Fruit fly (Drosophila melanogaster) whole organism, embryonic: ENCODE results near the gene MtnF.

Experiments used
- Ada2b ChIP-seq: fragments of 200-800 bp; sonication (Bioruptor generic); IDR thresholded peaks from 2 replicates; pipeline ENCODE4 v1.3.6; 2022; ENCODE audit warnings: missing biosample characterization, missing genetic modification characterization
- CG10209 ChIP-seq: fragments of 200-800 bp; sonication (Bioruptor generic); optimal IDR thresholded peaks from 3 replicates; lab custom pipeline; 2017; ENCODE audit warnings: missing biosample characterization, mild to moderate bottlenecking, missing genetic modification characterization, missing genetic modification reagents
- CG10979 ChIP-seq: fragments of 200-800 bp; sonication (Bioruptor generic); optimal IDR thresholded peaks from 2 replicates; lab custom pipeline; 2018; ENCODE audit warnings: missing biosample characterization, mild to moderate bottlenecking, missing genetic modification characterization, moderate library complexity
- CG11093 ChIP-seq: fragments of 200-800 bp; sonication (Bioruptor generic); IDR thresholded peaks from 3 replicates; pipeline ENCODE4 v1.3.6; 2022; ENCODE audit warnings: missing biosample characterization, missing genetic modification characterization
- CG15479 ChIP-seq: fragments of 200-800 bp; sonication (Bioruptor generic); optimal IDR thresholded peaks from 3 replicates; lab custom pipeline; 2019; ENCODE audit warnings: missing biosample characterization, mild to moderate bottlenecking, missing genetic modification characterization, moderate library complexity
- CG18476 ChIP-seq: fragments of 200-800 bp; sonication (Bioruptor generic); optimal IDR thresholded peaks from 2 replicates; lab custom pipeline; 2016; ENCODE audit warnings: missing biosample characterization, mild to moderate bottlenecking, missing genetic modification characterization
- CG2116 ChIP-seq: fragments of 200-800 bp; sonication (Bioruptor generic); optimal IDR thresholded peaks from 3 replicates; lab custom pipeline; 2018; ENCODE audit warnings: missing biosample characterization, mild to moderate bottlenecking, missing genetic modification characterization
- CG2712 ChIP-seq: fragments of 200-800 bp; optimal IDR thresholded peaks from 3 replicates; lab custom pipeline; 2019; ENCODE audit warnings: missing biosample characterization, mild to moderate bottlenecking, missing genetic modification characterization, moderate library complexity
- CG32532 ChIP-seq: fragments of 200-800 bp; sonication (Bioruptor generic); IDR thresholded peaks from 2 replicates; pipeline ENCODE4 v1.3.6; 2022; ENCODE audit warnings: missing biosample characterization, missing genetic modification characterization
- CG33557 ChIP-seq: fragments of 200-800 bp; sonication (Bioruptor generic); optimal IDR thresholded peaks from 2 replicates; lab custom pipeline; 2019; ENCODE audit warnings: missing biosample characterization, mild to moderate bottlenecking, missing genetic modification characterization, moderate library complexity
- CG34376 ChIP-seq: fragments of 200-800 bp; sonication (Bioruptor generic); optimal IDR thresholded peaks from 2 replicates; lab custom pipeline; 2018; ENCODE audit warnings: missing biosample characterization, mild to moderate bottlenecking, missing genetic modification characterization
- CG4730 ChIP-seq: fragments of 200-800 bp; sonication (Bioruptor generic); IDR thresholded peaks from 2 replicates; pipeline ENCODE4 v1.3.6; 2022; ENCODE audit warnings: missing biosample characterization, missing genetic modification characterization
- CG6689 ChIP-seq: fragments of 200-800 bp; sonication (Bioruptor generic); IDR thresholded peaks from 2 replicates; pipeline ENCODE4 v1.3.6; 2022; ENCODE audit warnings: missing biosample characterization, missing genetic modification characterization
- CG7372 ChIP-seq: fragments of 200-800 bp; sonication (Bioruptor generic); IDR thresholded peaks from 2 replicates; pipeline ENCODE4 v1.3.6; 2022; ENCODE audit warnings: missing biosample characterization, missing genetic modification characterization
- CG7839 ChIP-seq: fragments of 200-800 bp; sonication (Bioruptor generic); optimal IDR thresholded peaks from 3 replicates; lab custom pipeline; 2018; ENCODE audit warnings: missing biosample characterization, mild to moderate bottlenecking, missing genetic modification characterization, moderate library complexity
- CG8290 ChIP-seq, 3 experiments: fragments of 200-800 bp; sonication (Bioruptor generic); optimal IDR thresholded peaks; 2 replicates each; lab custom pipeline; 2016 to 2019; ENCODE audit warnings: missing biosample characterization in 3 of 3, missing genetic modification characterization in 3 of 3, mild to moderate bottlenecking in 2 of 3, moderate library complexity in 1 of 3
- CTCF ChIP-seq: fragments of 200-800 bp; sonication (Bioruptor generic); optimal IDR thresholded peaks from 2 replicates; lab custom pipeline; 2017; ENCODE audit warnings: missing biosample characterization, mild to moderate bottlenecking, missing genetic modification characterization, moderate library complexity
- CrebB ChIP-seq: fragments of 200-800 bp; sonication (Bioruptor generic); optimal IDR thresholded peaks from 3 replicates; lab custom pipeline; 2018; ENCODE audit warnings: missing biosample characterization, mild to moderate bottlenecking, missing genetic modification characterization
- Dll ChIP-seq: fragments of 200-800 bp; sonication (Bioruptor generic); IDR thresholded peaks from 4 replicates; pipeline ENCODE4 v1.3.6; 2022; ENCODE audit warnings: missing biosample characterization, missing genetic modification characterization; ENCODE audit not compliant: partially characterized antibody
- Doc3 ChIP-seq: fragments of 200-800 bp; sonication (Bioruptor generic); IDR thresholded peaks from 3 replicates; pipeline ENCODE4 v1.3.6; 2022; ENCODE audit warnings: missing biosample characterization, missing genetic modification characterization; ENCODE audit not compliant: partially characterized antibody
- Drgx ChIP-seq: fragments of 200-800 bp; sonication (Bioruptor generic); IDR thresholded peaks from 2 replicates; pipeline ENCODE4 v1.3.6; 2022; ENCODE audit warnings: missing biosample characterization, missing genetic modification characterization
- H15 ChIP-seq: fragments of 200-800 bp; sonication (Bioruptor generic); IDR thresholded peaks from 3 replicates; pipeline ENCODE4 v1.3.6; 2022; ENCODE audit warnings: missing biosample characterization, missing genetic modification characterization
- Hey ChIP-seq: fragments of 200-800 bp; sonication (Bioruptor generic); optimal IDR thresholded peaks from 3 replicates; lab custom pipeline; 2018; ENCODE audit warnings: missing biosample characterization, mild to moderate bottlenecking, missing genetic modification characterization
- Nf-YA ChIP-seq: fragments of 200-800 bp; sonication (Bioruptor generic); IDR thresholded peaks from 2 replicates; pipeline ENCODE4 v1.3.6; 2022; ENCODE audit warnings: missing biosample characterization, missing genetic modification characterization
- Opbp ChIP-seq: fragments of 200-800 bp; sonication (Bioruptor generic); IDR thresholded peaks from 3 replicates; pipeline ENCODE4 v1.3.6; 2022; ENCODE audit warnings: missing biosample characterization, missing genetic modification characterization; ENCODE audit not compliant: partially characterized antibody
- Sry-δ ChIP-seq: fragments of 200-800 bp; sonication (Bioruptor generic); optimal IDR thresholded peaks from 2 replicates; lab custom pipeline; 2016; ENCODE audit warnings: missing biosample characterization, missing genetic modification characterization
- Ssrp ChIP-seq: fragments of 200-800 bp; sonication (Bioruptor generic); optimal IDR thresholded peaks from 2 replicates; lab custom pipeline; 2018; ENCODE audit warnings: missing biosample characterization, mild to moderate bottlenecking, missing genetic modification characterization, moderate library complexity
- TFAM ChIP-seq: fragments of 200-800 bp; sonication (Bioruptor generic); optimal IDR thresholded peaks from 2 replicates; lab custom pipeline; 2017; ENCODE audit warnings: missing biosample characterization, missing genetic modification characterization, inconsistent platforms
- Taf1 ChIP-seq: fragments of 200-800 bp; sonication (Bioruptor generic); IDR thresholded peaks from 2 replicates; pipeline ENCODE4 v1.3.6; 2022; ENCODE audit warnings: missing biosample characterization, missing genetic modification characterization
- Trl ChIP-seq, 3 experiments: fragments of >200 bp in 2 of 3; fragments of 200-800 bp in 1 of 3; sonication (Bioruptor generic) in 1 of 3; optimal IDR thresholded peaks; 2 replicates in 1 of 3; 3 replicates in 2 of 3; lab custom pipeline; 2016 to 2017; ENCODE audit warnings: missing biosample characterization in 1 of 3, missing genetic modification characterization in 1 of 3
- ato ChIP-seq: fragments of 200-800 bp; sonication (Bioruptor generic); IDR thresholded peaks from 2 replicates; pipeline ENCODE4 v1.3.6; 2022; ENCODE audit warnings: missing biosample characterization, missing genetic modification characterization; ENCODE audit not compliant: partially characterized antibody
- chm ChIP-seq: fragments of 200-800 bp; sonication (Bioruptor generic); IDR thresholded peaks from 2 replicates; pipeline ENCODE4 v1.3.6; 2022; ENCODE audit warnings: missing biosample characterization, missing genetic modification characterization
- crol ChIP-seq: fragments of 200-800 bp; sonication (Bioruptor generic); IDR thresholded peaks from 2 replicates; pipeline ENCODE4 v1.3.6; 2022; ENCODE audit warnings: missing biosample characterization, missing genetic modification characterization
- crp ChIP-seq, 2 experiments: fragments of 200-800 bp; sonication (Bioruptor generic); optimal IDR thresholded peaks; 2 replicates in 1 of 2; 3 replicates in 1 of 2; lab custom pipeline; 2017; ENCODE audit warnings: missing biosample characterization in 2 of 2, missing genetic modification characterization in 2 of 2, mild to moderate bottlenecking in 1 of 2, moderate library complexity in 1 of 2
- da ChIP-seq: fragments of 200-800 bp; sonication (Bioruptor generic); optimal IDR thresholded peaks from 2 replicates; lab custom pipeline; 2016; ENCODE audit warnings: missing biosample characterization, missing genetic modification characterization
- dan ChIP-seq: fragments of 200-800 bp; sonication (Bioruptor generic); IDR thresholded peaks from 2 replicates; pipeline ENCODE4 v1.3.6; 2022; ENCODE audit warnings: missing biosample characterization, missing genetic modification characterization
- dati ChIP-seq: fragments of 200-800 bp; sonication (Bioruptor generic); IDR thresholded peaks from 2 replicates; pipeline ENCODE4 v1.3.6; 2022; ENCODE audit warnings: missing biosample characterization, missing genetic modification characterization
- en ChIP-seq: fragments of 200-800 bp; sonication (Bioruptor generic); optimal IDR thresholded peaks from 2 replicates; lab custom pipeline; 2016; ENCODE audit warnings: missing biosample characterization, missing genetic modification characterization
- fd3F ChIP-seq: fragments of 200-800 bp; sonication (Bioruptor generic); optimal IDR thresholded peaks from 2 replicates; lab custom pipeline; 2018; ENCODE audit warnings: missing biosample characterization, mild to moderate bottlenecking, missing genetic modification characterization, moderate library complexity
- fru ChIP-seq: fragments of >200 bp; optimal IDR thresholded peaks from 2 replicates; lab custom pipeline; 2017
- gfzf ChIP-seq: fragments of 200-800 bp; sonication (Bioruptor generic); optimal IDR thresholded peaks from 2 replicates; lab custom pipeline; 2016; ENCODE audit warnings: missing biosample characterization, mild to moderate bottlenecking, missing genetic modification characterization, moderate library complexity
- gsb-n ChIP-seq: fragments of 200-800 bp; sonication (Bioruptor generic); optimal IDR thresholded peaks from 3 replicates; lab custom pipeline; 2018; ENCODE audit warnings: missing biosample characterization, mild to moderate bottlenecking, missing genetic modification characterization
- ind ChIP-seq: fragments of 200-800 bp; sonication (Bioruptor generic); optimal IDR thresholded peaks from 3 replicates; lab custom pipeline; 2016; ENCODE audit warnings: missing biosample characterization, missing genetic modification characterization
- kay ChIP-seq: fragments of 200-800 bp; sonication (Bioruptor generic); optimal IDR thresholded peaks from 2 replicates; lab custom pipeline; 2016; ENCODE audit warnings: missing biosample characterization, missing genetic modification characterization
- kni ChIP-seq: fragments of 200-800 bp; sonication (Bioruptor generic); optimal IDR thresholded peaks from 3 replicates; lab custom pipeline; 2017; ENCODE audit warnings: mild to moderate bottlenecking, missing biosample characterization, missing genetic modification reagents, missing genetic modification characterization
- lbe ChIP-seq: fragments of 200-800 bp; sonication (Bioruptor generic); optimal IDR thresholded peaks from 2 replicates; lab custom pipeline; 2016; ENCODE audit warnings: missing biosample characterization, mild to moderate bottlenecking, missing genetic modification characterization
- pros ChIP-seq: fragments of 200-800 bp; sonication (Bioruptor generic); optimal IDR thresholded peaks from 3 replicates; lab custom pipeline; 2019; ENCODE audit warnings: missing biosample characterization, mild to moderate bottlenecking, missing genetic modification characterization, moderate library complexity
- sens ChIP-seq: fragments of 200-800 bp; sonication (Bioruptor generic); peaks from one replicate; lab custom pipeline; 2016; ENCODE audit warnings: missing biosample characterization, missing genetic modification characterization
- stc ChIP-seq: fragments of 200-800 bp; sonication (Bioruptor generic); IDR thresholded peaks from 2 replicates; pipeline ENCODE4 v1.3.6; 2022; ENCODE audit warnings: missing biosample characterization, missing genetic modification characterization
- tna ChIP-seq: fragments of 200-800 bp; sonication (Bioruptor generic); IDR thresholded peaks from 2 replicates; pipeline ENCODE4 v1.3.6; 2022; ENCODE audit warnings: missing biosample characterization, missing genetic modification characterization; ENCODE audit not compliant: partially characterized antibody
- toy ChIP-seq: fragments of 200-800 bp; sonication (Bioruptor generic); IDR thresholded peaks from 2 replicates; pipeline ENCODE4 v1.3.6; 2022; ENCODE audit warnings: missing biosample characterization, missing genetic modification characterization

MtnF gene

DNA sequence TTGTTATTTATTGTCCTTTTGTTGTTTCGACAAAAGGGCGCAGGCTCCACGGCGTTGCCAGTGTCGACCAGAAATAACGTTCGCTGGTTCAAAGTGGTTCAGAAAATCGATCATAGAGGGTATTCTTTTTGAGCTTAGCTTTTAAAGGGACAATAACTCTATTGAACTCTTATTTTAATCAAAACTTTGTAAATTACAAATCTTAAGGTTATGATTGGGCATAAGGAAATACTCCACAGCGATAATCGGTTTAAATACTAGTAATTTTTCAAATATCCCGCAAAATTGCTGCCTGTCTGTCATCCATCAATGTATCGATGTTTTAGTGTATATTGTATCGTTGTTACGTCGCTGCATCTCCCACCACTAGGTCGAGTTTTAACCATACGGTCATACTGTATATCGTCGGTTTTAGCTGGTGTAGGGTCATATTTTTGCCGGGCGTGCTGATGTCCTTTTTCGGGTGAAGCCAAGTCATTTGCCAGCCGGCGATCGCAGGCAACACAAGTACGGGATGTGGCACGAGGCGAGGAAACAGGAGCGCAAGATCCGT is 19.9 kb upstream of the MtnF start, which contains the start of the genes CG31125 and CG6695 (continued):
- TF ChIP-seq H15: peak; percentile 24; the same call in 1 of the 3 replicates
- TF ChIP-seq CG10979: no peak
- no peak for TF ChIP-seq fru
- TF ChIP-seq ato: peak; percentile 66; the same call in 1 of the 2 replicates
- TF ChIP-seq pros: no peak
- TF ChIP-seq crol (GFP tag; lab: Robert Waterston, UW): no peak
- peak; percentile 82 for TF ChIP-seq Dll (GFP tag; lab: Robert Waterston, UW)
- TF ChIP-seq CG32532 (GFP tag; lab: Robert Waterston, UW): peak; percentile 56; the same call in 1 of the 2 replicates
- TF ChIP-seq Opbp (GFP tag; lab: Robert Waterston, UW): peak; percentile 85
- no peak for TF ChIP-seq CG18476 (GFP tag; lab: Kevin White, UChicago)
- no peak for TF ChIP-seq sens
- TF ChIP-seq CG7839 (tag; lab: Kevin White, UChicago): no peak
- no peak for TF ChIP-seq CG15479 (GFP tag; lab: Kevin White, UChicago)
- TF ChIP-seq lbe (GFP tag; lab: Kevin White, UChicago): no peak
- peak; percentile 98 for TF ChIP-seq Sry-δ (GFP tag; lab: Kevin White, UChicago)
- no peak for TF ChIP-seq Drgx (GFP tag; lab: Robert Waterston, UW)
- no peak for TF ChIP-seq en
- TF ChIP-seq CG7372 (GFP tag; lab: Robert Waterston, UW): no peak
- TF ChIP-seq gsb-n (tag; lab: Kevin White, UChicago): no peak
- TF ChIP-seq CG2116 (GFP tag; lab: Kevin White, UChicago): peak; percentile 94
- TF ChIP-seq TFAM: no peak
- TF ChIP-seq kay (GFP tag; lab: Kevin White, UChicago): peak; percentile 7
- TF ChIP-seq CG11093 (GFP tag; lab: Robert Waterston, UW): no peak
- TF ChIP-seq fd3F (GFP tag; lab: Kevin White, UChicago): no peak
- no peak for TF ChIP-seq CG33557 (GFP tag; lab: Kevin White, UChicago)
- no peak for TF ChIP-seq da (GFP tag; lab: Kevin White, UChicago)
- TF ChIP-seq stc (GFP tag; lab: Robert Waterston, UW): no peak
- peak; percentile 76 for TF ChIP-seq gfzf (GFP tag; lab: Kevin White, UChicago)
- TF ChIP-seq Ada2b: no peak
- TF ChIP-seq CG2712 (tag; lab: Kevin White, UChicago): peak; percentile 62
- TF ChIP-seq toy (GFP tag; lab: Robert Waterston, UW): no peak
- peak; percentile 74 for TF ChIP-seq Doc3
- no peak for TF ChIP-seq CG8290 (GFP tag; optimal IDR thresholded peaks at IDR 0.05; lab: Kevin White, UChicago)
- no peak for TF ChIP-seq CG8290 (tag; optimal IDR thresholded peaks at IDR 0.05; lab: Kevin White, UChicago)
- no peak for TF ChIP-seq Nf-YA (GFP tag; lab: Robert Waterston, UW)
- TF ChIP-seq crp (GFP tag; optimal IDR thresholded peaks at IDR 0.05; lab: Kevin White, UChicago): peak in 1 of 2 experiments; percentile 38
- no peak for TF ChIP-seq Ssrp (tag; lab: Kevin White, UChicago)
- peak; percentile 23 for TF ChIP-seq CrebB (tag; lab: Kevin White, UChicago)
- TF ChIP-seq CTCF (GFP tag; lab: Kevin White, UChicago): no peak
- TF ChIP-seq CG10209: no peak
- TF ChIP-seq tna: peak; percentile 57
- no peak for TF ChIP-seq dan
- no peak for TF ChIP-seq Hey (tag; lab: Kevin White, UChicago)
- TF ChIP-seq CG4730: no peak
- TF ChIP-seq dati (GFP tag; lab: Robert Waterston, UW): no peak
- peak; percentile 45; the same call in 1 of the 2 replicates for TF ChIP-seq CG6689 (GFP tag; lab: Robert Waterston, UW)
- no peak for TF ChIP-seq Taf1 (GFP tag; lab: Robert Waterston, UW)
- peak; percentile 44 for TF ChIP-seq ind
- TF ChIP-seq Trl (optimal IDR thresholded peaks at IDR 0.05; lab: Kevin White, UChicago): no peak
- peak; percentile 67 for TF ChIP-seq Trl (GFP tag; optimal IDR thresholded peaks at IDR 0.05; lab: Kevin White, UChicago)
- peak; percentile 25 for TF ChIP-seq CG34376 (GFP tag; lab: Kevin White, UChicago)
- TF ChIP-seq kni: no peak
- TF ChIP-seq chm (GFP tag; lab: Robert Waterston, UW): no peak
